Worm (Caenorhabditis elegans): ENCODE results near the gene F57B1.6.

F57B1.6 gene

DNA sequence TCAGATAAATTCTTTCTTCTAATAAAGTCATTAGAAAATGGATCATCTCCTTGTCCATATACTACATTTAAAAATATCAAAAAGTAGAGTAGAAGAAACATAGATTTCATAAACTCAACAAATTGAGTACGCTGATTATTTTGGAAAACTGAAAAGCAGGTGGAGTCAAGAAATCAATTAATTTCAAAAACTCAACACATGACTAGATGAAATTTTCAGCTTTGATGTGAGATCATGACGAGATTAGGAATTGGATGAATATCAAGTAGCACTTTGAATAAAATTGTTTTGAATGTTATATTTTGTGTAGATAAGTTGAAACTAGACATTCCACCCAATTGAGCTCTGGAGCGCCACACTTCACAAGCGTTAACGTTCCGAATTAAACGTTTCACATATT is 13.9 kb upstream of the F57B1.6 start, which contains the start of gene F57B1.1:
Gene F57B1.1, minus strand, starts transcription at position 101 of the 400 bp plus-strand sequence.
- TF ChIP-seq F13C5.2 (tag; optimal IDR thresholded peaks at IDR 0.05): no peak
- TF ChIP-seq ceh-13 (GFP tag; optimal IDR thresholded peaks at IDR 0.05): no peak
- no peak for TF ChIP-seq ama-1 (optimal IDR thresholded peaks at IDR 0.05)
- TF ChIP-seq aly-1 (tag; optimal IDR thresholded peaks at IDR 0.05): no peak
- no peak for TF ChIP-seq tbx-11 (GFP tag; IDR thresholded peaks at IDR 0.05)
- no peak for TF ChIP-seq tra-4 (tag; optimal IDR thresholded peaks at IDR 0.05)
- no peak for TF ChIP-seq flt-1 (GFP tag; IDR thresholded peaks at IDR 0.05)
- TF ChIP-seq ceh-36 (tag; optimal IDR thresholded peaks at IDR 0.05): no peak
- no peak for TF ChIP-seq ets-7 (tag; optimal IDR thresholded peaks at IDR 0.05)
- no peak for TF ChIP-seq hmbx-1 (tag; optimal IDR thresholded peaks at IDR 0.05)
- no peak for TF ChIP-seq tbx-37 (GFP tag; conservative IDR thresholded peaks at IDR 0.05)
- TF ChIP-seq sea-1 (GFP tag; conservative IDR thresholded peaks at IDR 0.05): no peak
- no peak for TF ChIP-seq hnd-1 (tag; optimal IDR thresholded peaks at IDR 0.05)
- TF ChIP-seq scrt-1 (GFP tag; IDR thresholded peaks at IDR 0.05): no peak

DNA sequence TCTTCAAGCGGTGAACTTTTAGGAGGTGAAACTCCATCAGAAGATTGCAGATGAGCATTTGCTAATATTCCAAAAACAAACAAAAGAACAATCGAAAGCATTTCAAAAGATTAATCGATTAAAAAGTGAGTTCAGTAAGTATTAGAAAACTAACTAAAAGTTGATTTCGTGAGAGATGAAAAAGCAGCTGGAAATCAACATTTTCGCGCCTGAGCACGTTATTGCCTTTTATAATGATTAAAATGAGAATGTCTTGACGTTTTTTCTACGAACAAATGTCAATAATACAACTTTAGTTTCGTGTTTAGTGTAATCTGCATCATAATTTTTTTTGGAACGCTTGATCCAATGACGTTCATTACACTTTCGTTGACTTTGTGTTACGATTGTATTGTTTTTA is 11.6 kb upstream of the F57B1.6 start, which contains the start of gene F57B1.9:
Gene F57B1.9, minus strand, starts transcription at position 101 of the 400 bp plus-strand sequence.
- TF ChIP-seq hmbx-1 (tag; optimal IDR thresholded peaks at IDR 0.05) (no peak), tra-4 (tag; optimal IDR thresholded peaks at IDR 0.05) (no peak), hnd-1 (tag; optimal IDR thresholded peaks at IDR 0.05) (no peak), ceh-13 (GFP tag; optimal IDR thresholded peaks at IDR 0.05) (no peak), ceh-36 (tag; optimal IDR thresholded peaks at IDR 0.05) (no peak), aly-1 (tag; optimal IDR thresholded peaks at IDR 0.05) (no peak), flt-1 (GFP tag; IDR thresholded peaks at IDR 0.05) (no peak), tbx-11 (GFP tag; IDR thresholded peaks at IDR 0.05) (no peak), B0310.2 (tag; optimal IDR thresholded peaks at IDR 0.05) (no peak), ets-7 (tag; optimal IDR thresholded peaks at IDR 0.05) (no peak), pes-1 (GFP tag; IDR thresholded peaks at IDR 0.05) (no peak), tbx-37 (GFP tag; conservative IDR thresholded peaks at IDR 0.05) (no peak)

DNA sequence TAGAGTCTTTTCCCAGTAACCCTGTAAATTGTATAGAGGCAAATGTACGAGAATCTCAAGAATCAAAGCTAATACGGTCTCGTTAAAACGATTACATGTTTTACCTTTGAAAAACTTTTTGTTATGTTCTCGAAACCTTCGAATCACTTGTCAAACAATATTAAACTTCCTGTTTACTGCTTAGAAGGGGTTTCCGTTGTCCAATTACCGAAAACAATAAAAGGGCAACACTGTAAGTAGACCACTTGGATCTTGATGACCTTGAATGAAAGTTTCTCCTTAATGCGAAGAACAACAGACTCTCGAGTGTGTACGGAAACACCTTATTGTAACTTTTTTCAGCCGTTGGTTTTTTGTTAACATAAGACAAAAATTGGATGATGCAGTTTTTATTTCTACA is 8.8 kb upstream of the F57B1.6 start:
- TF ChIP-seq aly-1 (tag; optimal IDR thresholded peaks at IDR 0.05) (no peak), ets-7 (tag; optimal IDR thresholded peaks at IDR 0.05) (no peak), hnd-1 (tag; optimal IDR thresholded peaks at IDR 0.05) (no peak), pes-1 (GFP tag; IDR thresholded peaks at IDR 0.05) (no peak), ama-1 (optimal IDR thresholded peaks at IDR 0.05) (no peak), scrt-1 (GFP tag; IDR thresholded peaks at IDR 0.05) (no peak), tbx-37 (GFP tag; conservative IDR thresholded peaks at IDR 0.05) (no peak), sea-1 (GFP tag; conservative IDR thresholded peaks at IDR 0.05) (no peak), ceh-13 (GFP tag; optimal IDR thresholded peaks at IDR 0.05) (no peak)

DNA sequence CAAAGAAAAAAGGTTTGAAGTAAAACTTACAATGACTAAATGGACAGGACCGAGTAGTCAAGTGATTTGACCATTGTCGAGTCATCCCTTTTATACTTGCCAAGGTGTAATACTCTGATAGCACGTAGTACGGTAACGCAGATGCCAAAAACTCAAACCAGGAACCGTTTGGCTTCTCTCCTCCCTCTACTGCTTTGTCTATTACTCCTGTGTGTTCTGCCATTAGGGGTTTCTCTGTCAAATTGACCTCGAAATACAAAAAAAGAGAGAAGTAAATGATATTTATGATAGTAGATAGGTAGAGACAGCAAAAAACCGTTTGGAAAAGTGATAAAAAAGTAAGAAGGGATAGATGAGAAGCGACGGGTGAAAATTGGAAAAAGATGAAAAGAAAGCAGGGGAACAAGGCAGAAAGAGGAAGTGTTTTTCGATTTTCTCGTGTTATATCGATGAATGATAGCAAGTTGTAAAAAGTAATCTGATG is 7.3 kb upstream of the F57B1.6 start, which contains the start of the genes col-159 and col-160:
Gene col-159, minus strand, starts transcription at position 51 of the 484 bp plus-strand sequence.
Gene col-160, minus strand, starts transcription at position 63 of the 484 bp plus-strand sequence.
- TF ChIP-seq F13C5.2 (tag; optimal IDR thresholded peaks at IDR 0.05): no peak
- TF ChIP-seq tra-4 (tag; optimal IDR thresholded peaks at IDR 0.05): no peak
- TF ChIP-seq ceh-36 (tag; optimal IDR thresholded peaks at IDR 0.05): no peak
- no peak for TF ChIP-seq hmbx-1 (tag; optimal IDR thresholded peaks at IDR 0.05)
- no peak for TF ChIP-seq B0310.2 (tag; optimal IDR thresholded peaks at IDR 0.05)
- no peak for TF ChIP-seq aly-1 (tag; optimal IDR thresholded peaks at IDR 0.05)
- no peak for TF ChIP-seq scrt-1 (GFP tag; IDR thresholded peaks at IDR 0.05)
- TF ChIP-seq flt-1 (GFP tag; IDR thresholded peaks at IDR 0.05): no peak
- no peak for TF ChIP-seq pes-1 (GFP tag; IDR thresholded peaks at IDR 0.05)
- TF ChIP-seq ets-7 (tag; optimal IDR thresholded peaks at IDR 0.05): no peak
- TF ChIP-seq ama-1 (optimal IDR thresholded peaks at IDR 0.05): no peak
- no peak for TF ChIP-seq tbx-11 (GFP tag; IDR thresholded peaks at IDR 0.05)

DNA sequence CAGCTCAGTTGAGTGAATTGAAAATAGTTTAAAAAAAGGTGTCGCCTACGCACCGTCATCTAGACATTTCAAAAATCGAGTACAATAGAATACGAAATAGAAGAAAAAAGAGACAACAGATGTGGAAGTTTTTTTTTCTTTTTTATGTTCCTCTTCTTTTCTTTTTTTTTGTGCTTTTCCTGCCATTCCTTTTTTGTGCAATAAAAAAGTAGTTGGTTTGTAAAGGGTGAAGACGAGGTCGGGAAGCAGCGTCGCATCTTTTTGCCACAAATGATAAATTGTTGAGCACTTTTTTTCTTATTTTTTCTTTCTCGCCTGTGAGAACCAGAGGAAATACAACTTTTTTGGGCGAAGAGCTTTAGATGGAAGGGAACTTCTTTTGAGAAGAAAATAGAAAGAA is 2.9 kb upstream of the F57B1.6 start:
- TF ChIP-seq tra-4 (tag; optimal IDR thresholded peaks at IDR 0.05): no peak
- no peak for TF ChIP-seq B0310.2 (tag; optimal IDR thresholded peaks at IDR 0.05)
- TF ChIP-seq hmbx-1 (tag; optimal IDR thresholded peaks at IDR 0.05): no peak
- TF ChIP-seq ceh-36 (tag; optimal IDR thresholded peaks at IDR 0.05): no peak
- no peak for TF ChIP-seq ama-1 (optimal IDR thresholded peaks at IDR 0.05)
- TF ChIP-seq pes-1 (GFP tag; IDR thresholded peaks at IDR 0.05): no peak
- no peak for TF ChIP-seq hnd-1 (tag; optimal IDR thresholded peaks at IDR 0.05)
- no peak for TF ChIP-seq sea-1 (GFP tag; conservative IDR thresholded peaks at IDR 0.05)
- TF ChIP-seq aly-1 (tag; optimal IDR thresholded peaks at IDR 0.05): no peak
- TF ChIP-seq ceh-13 (GFP tag; optimal IDR thresholded peaks at IDR 0.05): no peak
- no peak for TF ChIP-seq flt-1 (GFP tag; IDR thresholded peaks at IDR 0.05)
- no peak for TF ChIP-seq tbx-11 (GFP tag; IDR thresholded peaks at IDR 0.05)
- no peak for TF ChIP-seq ets-7 (tag; optimal IDR thresholded peaks at IDR 0.05)
- no peak for TF ChIP-seq tbx-37 (GFP tag; conservative IDR thresholded peaks at IDR 0.05)

DNA sequence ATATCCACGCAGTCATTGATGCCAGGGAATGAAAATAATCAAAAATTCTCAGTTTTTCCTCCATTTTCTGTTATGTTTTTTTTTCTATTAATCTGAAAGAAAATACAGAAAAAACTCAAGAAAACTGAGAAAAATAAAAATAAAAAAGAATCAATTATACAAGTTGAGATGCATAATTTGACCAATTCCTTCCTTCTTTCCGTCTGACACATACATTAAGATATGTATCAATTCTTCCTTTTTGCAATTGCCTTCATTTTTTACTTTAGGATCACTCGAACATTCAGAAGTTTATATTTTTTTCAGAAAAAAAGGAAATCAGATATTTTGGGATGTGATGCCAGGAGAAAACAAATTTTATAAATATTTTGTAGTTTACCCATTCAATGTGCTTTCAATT is 2.0 kb upstream of the F57B1.6 start, which contains the start of gene F57B1.5:
Gene F57B1.5, plus strand, starts transcription at position 301 of the 400 bp plus-strand sequence.
- TF ChIP-seq F13C5.2 (tag; optimal IDR thresholded peaks at IDR 0.05): no peak
- TF ChIP-seq flt-1 (GFP tag; IDR thresholded peaks at IDR 0.05): no peak
- TF ChIP-seq tbx-37 (GFP tag; conservative IDR thresholded peaks at IDR 0.05): no peak
- no peak for TF ChIP-seq B0310.2 (tag; optimal IDR thresholded peaks at IDR 0.05)

DNA sequence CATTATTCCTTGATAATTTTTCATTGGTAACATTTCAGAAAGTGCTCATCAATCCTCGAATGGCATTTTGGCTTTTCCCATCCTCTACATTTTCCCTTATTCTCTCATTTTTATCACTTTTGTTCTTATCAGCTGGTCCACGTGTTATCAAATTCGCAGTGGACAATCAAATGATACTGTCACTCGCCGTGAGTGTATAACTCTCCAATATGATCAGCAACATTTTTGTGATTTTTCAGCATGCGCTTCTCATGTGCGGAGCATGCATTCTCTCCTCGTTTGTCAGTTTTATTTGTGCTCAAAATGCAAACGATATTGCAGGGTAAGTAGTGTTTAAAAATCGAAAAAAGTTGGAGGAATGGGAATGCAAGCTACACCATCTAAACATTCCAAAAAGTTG is 3.1 kb downstream of the F57B1.6 start:
- no peak for TF ChIP-seq scrt-1 (GFP tag; IDR thresholded peaks at IDR 0.05)
- TF ChIP-seq flt-1 (GFP tag; IDR thresholded peaks at IDR 0.05): no peak
- no peak for TF ChIP-seq hmg-4 (GFP tag; optimal IDR thresholded peaks at IDR 0.05)
- no peak for TF ChIP-seq F13C5.2 (tag; optimal IDR thresholded peaks at IDR 0.05)
- TF ChIP-seq aly-1 (tag; optimal IDR thresholded peaks at IDR 0.05): no peak
- no peak for TF ChIP-seq ceh-13 (GFP tag; optimal IDR thresholded peaks at IDR 0.05)
- no peak for TF ChIP-seq sea-1 (GFP tag; conservative IDR thresholded peaks at IDR 0.05)
- TF ChIP-seq B0310.2 (tag; optimal IDR thresholded peaks at IDR 0.05): no peak
- TF ChIP-seq tra-4 (tag; optimal IDR thresholded peaks at IDR 0.05): no peak

DNA sequence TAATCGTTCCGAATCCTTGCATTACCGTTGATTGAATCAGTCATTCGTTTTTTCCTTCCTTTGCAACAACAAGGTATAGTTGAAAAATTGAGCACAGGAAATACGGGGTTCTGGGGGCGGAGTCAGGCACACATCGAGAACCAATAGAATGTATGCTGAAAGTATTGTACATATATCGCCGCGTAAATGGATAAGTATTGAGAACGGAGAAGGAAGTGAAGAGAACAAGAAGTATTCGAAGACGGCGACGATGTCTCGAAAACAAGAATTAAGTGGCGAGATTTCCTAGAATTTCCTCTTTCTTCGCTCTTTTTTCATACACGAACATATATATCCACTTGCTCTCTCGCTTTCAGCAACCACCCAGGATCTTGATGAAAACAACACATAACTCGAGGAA is 11.6 kb downstream of the F57B1.6 start:
- TF ChIP-seq hmbx-1 (tag; optimal IDR thresholded peaks at IDR 0.05): no peak
- TF ChIP-seq aly-1 (tag; optimal IDR thresholded peaks at IDR 0.05): no peak
- TF ChIP-seq scrt-1 (GFP tag; IDR thresholded peaks at IDR 0.05): no peak
- no peak for TF ChIP-seq ceh-36 (tag; optimal IDR thresholded peaks at IDR 0.05)
- TF ChIP-seq ceh-13 (GFP tag; optimal IDR thresholded peaks at IDR 0.05): no peak
- no peak for TF ChIP-seq hmg-4 (GFP tag; optimal IDR thresholded peaks at IDR 0.05)
- no peak for TF ChIP-seq B0310.2 (tag; optimal IDR thresholded peaks at IDR 0.05)
- TF ChIP-seq ets-7 (tag; optimal IDR thresholded peaks at IDR 0.05): no peak
- TF ChIP-seq tbx-37 (GFP tag; conservative IDR thresholded peaks at IDR 0.05): no peak
- TF ChIP-seq ama-1 (optimal IDR thresholded peaks at IDR 0.05): no peak
- no peak for TF ChIP-seq flt-1 (GFP tag; IDR thresholded peaks at IDR 0.05)
- no peak for TF ChIP-seq sea-1 (GFP tag; conservative IDR thresholded peaks at IDR 0.05)
- no peak for TF ChIP-seq pes-1 (GFP tag; IDR thresholded peaks at IDR 0.05)
- no peak for TF ChIP-seq tra-4 (tag; optimal IDR thresholded peaks at IDR 0.05)
- no peak for TF ChIP-seq tbx-11 (GFP tag; IDR thresholded peaks at IDR 0.05)
- no peak for TF ChIP-seq hnd-1 (tag; optimal IDR thresholded peaks at IDR 0.05)

Data from whole organism, early embryonic.